Worm (Caenorhabditis elegans) whole organism, L4 larva: ENCODE results near the gene mcm-3AP.
A peak's percentile ranks its signal among the peaks of the same experiment; 100 is the strongest.

Source experiments
- F10B5.3 ChIP-seq: sonication (generic microtip); optimal IDR thresholded peaks from 2 replicates; lab custom pipeline; 2016; ENCODE audit warnings: mild to moderate bottlenecking, missing genetic modification characterization, missing compliant biosample characterization
- F44E2.7 ChIP-seq: fragments of 200-800 bp; sonication (Bioruptor generic); IDR thresholded peaks from 2 replicates; pipeline ENCODE4 v2.1.2; 2022; ENCODE audit warnings: missing genetic modification characterization, missing compliant biosample characterization
- R02D3.7 ChIP-seq: fragments of 150-350 bp; sonication (generic microtip); optimal IDR thresholded peaks from 3 replicates; lab custom pipeline; 2014; ENCODE audit warnings: missing biosample characterization, missing genetic modification characterization
- T20F7.1 ChIP-seq: fragments of 200-800 bp; sonication (Bioruptor generic); optimal IDR thresholded peaks from 2 replicates; lab custom pipeline; 2018; ENCODE audit warnings: mild to moderate bottlenecking, missing genetic modification characterization, missing compliant biosample characterization
- Y105C5A.15 ChIP-seq: fragments of 200-800 bp; sonication (Bioruptor generic); IDR thresholded peaks from 2 replicates; pipeline ENCODE4 v1.3.6; 2022; ENCODE audit warnings: missing genetic modification characterization, missing compliant biosample characterization
- Y5F2A.4 ChIP-seq: fragments of 200-800 bp; sonication (Bioruptor generic); optimal IDR thresholded peaks from 2 replicates; lab custom pipeline; 2018; ENCODE audit warnings: mild to moderate bottlenecking, missing genetic modification characterization, missing compliant biosample characterization
- ZK337.2 ChIP-seq: fragments of 200-800 bp; sonication (Bioruptor generic); IDR thresholded peaks from 2 replicates; pipeline ENCODE4 v1.3.6; 2022; ENCODE audit warnings: missing genetic modification reagents, missing genetic modification characterization, missing compliant biosample characterization
- aha-1 ChIP-seq: fragments of 150-350 bp; peaks from one replicate; lab custom pipeline; 2014; ENCODE audit warnings: missing biosample characterization, missing genetic modification characterization
- aly-2 ChIP-seq: sonication (generic microtip); optimal IDR thresholded peaks from 2 replicates; lab custom pipeline; 2018; ENCODE audit warnings: missing biosample characterization, missing genetic modification characterization
- ama-1 ChIP-seq: fragments of 150-350 bp; optimal IDR thresholded peaks from 2 replicates; lab custom pipeline; 2014; ENCODE audit warnings: inconsistent platforms, mixed read lengths
- ceh-20 ChIP-seq: fragments of 200-800 bp; sonication (Bioruptor generic); IDR thresholded peaks from 2 replicates; pipeline ENCODE4 v1.3.6; 2022; ENCODE audit warnings: missing genetic modification reagents, missing genetic modification characterization, missing compliant biosample characterization
- ceh-28 ChIP-seq: fragments of 150-350 bp; optimal IDR thresholded peaks from 2 replicates; lab custom pipeline; 2014; ENCODE audit warnings: missing biosample characterization, missing genetic modification reagents, missing genetic modification characterization
- ceh-62 ChIP-seq: sonication (generic microtip); optimal IDR thresholded peaks from 2 replicates; lab custom pipeline; 2017; ENCODE audit warnings: missing biosample characterization, missing genetic modification characterization
- ceh-82 ChIP-seq: sonication (generic microtip); optimal IDR thresholded peaks from 2 replicates; lab custom pipeline; 2017; ENCODE audit warnings: missing biosample characterization, missing genetic modification characterization
- ces-1 ChIP-seq: fragments of 150-350 bp; sonication (generic microtip); optimal IDR thresholded peaks from 4 replicates; lab custom pipeline; 2014; ENCODE audit warnings: missing biosample characterization, missing genetic modification reagents, missing genetic modification characterization
- egl-27 ChIP-seq: sonication (generic microtip); optimal IDR thresholded peaks from 3 replicates; lab custom pipeline; 2017; ENCODE audit warnings: missing biosample characterization, missing genetic modification reagents, missing genetic modification characterization
- hlh-30 ChIP-seq: sonication (generic microtip); optimal IDR thresholded peaks from 2 replicates; lab custom pipeline; 2017; ENCODE audit warnings: antibody characterized with exemption, mild to moderate bottlenecking, missing genetic modification characterization, missing compliant biosample characterization; ENCODE audit not compliant: insufficient read depth
- lin-1 ChIP-seq: fragments of 200-800 bp; sonication (Bioruptor generic); IDR thresholded peaks from 2 replicates; pipeline ENCODE4 v1.3.6; 2022; ENCODE audit warnings: missing genetic modification reagents, missing genetic modification characterization, missing compliant biosample characterization
- lin-15B ChIP-seq: fragments of 150-350 bp; sonication (generic microtip); optimal IDR thresholded peaks from 3 replicates; lab custom pipeline; 2014; ENCODE audit warnings: missing biosample characterization, missing genetic modification characterization
- madf-9 ChIP-seq: fragments of 200-800 bp; sonication (Bioruptor generic); conservative IDR thresholded peaks from 2 replicates; pipeline ENCODE4 v1.3.6; 2022; ENCODE audit warnings: missing genetic modification reagents, missing genetic modification characterization, missing compliant biosample characterization
- nhr-28 ChIP-seq: fragments of 150-350 bp; optimal IDR thresholded peaks from 2 replicates; lab custom pipeline; 2014; ENCODE audit warnings: missing biosample characterization, missing genetic modification characterization
- nhr-42 ChIP-seq: fragments of 200-800 bp; sonication (Bioruptor generic); IDR thresholded peaks from 2 replicates; pipeline ENCODE4 v1.3.6; 2022; ENCODE audit warnings: missing genetic modification characterization, missing compliant biosample characterization
- nhr-6 ChIP-seq: fragments of 150-350 bp; optimal IDR thresholded peaks from 2 replicates; lab custom pipeline; 2014; ENCODE audit warnings: missing biosample characterization, missing genetic modification characterization
- php-3 ChIP-seq: fragments of 200-800 bp; sonication (Bioruptor generic); IDR thresholded peaks from 2 replicates; pipeline ENCODE4 v1.3.6; 2022; ENCODE audit warnings: missing genetic modification reagents, missing genetic modification characterization, missing compliant biosample characterization
- skn-1 ChIP-seq: fragments of 150-350 bp; optimal IDR thresholded peaks from 2 replicates; lab custom pipeline; 2014; ENCODE audit warnings: missing biosample characterization, missing genetic modification characterization
- snpc-1.2 ChIP-seq: fragments of 200-800 bp; sonication (Bioruptor generic); IDR thresholded peaks from 2 replicates; pipeline ENCODE4 v1.3.6; 2022; ENCODE audit warnings: missing genetic modification reagents, missing genetic modification characterization, missing compliant biosample characterization
- tra-1 ChIP-seq: fragments of 200-800 bp; sonication (Bioruptor generic); IDR thresholded peaks from 2 replicates; pipeline ENCODE4 v1.3.6; 2022; ENCODE audit warnings: missing genetic modification reagents, missing genetic modification characterization, missing compliant biosample characterization
- unc-130 ChIP-seq: sonication (generic microtip); optimal IDR thresholded peaks from 2 replicates; lab custom pipeline; 2016; ENCODE audit warnings: missing genetic modification reagents, missing genetic modification characterization, missing compliant biosample characterization
- unc-62 ChIP-seq, 3 experiments: fragments of 150-350 bp in 1 of 3; sonication (generic microtip); optimal IDR thresholded peaks in 2 of 3; peaks in 1 of 3; 1 replicate in 1 of 3; 2 replicates in 2 of 3; lab custom pipeline; 2014 to 2017; ENCODE audit warnings: missing biosample characterization in 3 of 3, missing genetic modification characterization in 3 of 3, missing genetic modification reagents in 3 of 3, missing genotype in 1 of 3
- zag-1 ChIP-seq: fragments of 150-350 bp; optimal IDR thresholded peaks from 2 replicates; lab custom pipeline; 2014; ENCODE audit warnings: missing biosample characterization, missing genetic modification characterization
- zfp-3 ChIP-seq: fragments of 200-800 bp; sonication (Bioruptor generic); conservative IDR thresholded peaks from 2 replicates; pipeline ENCODE4 v1.3.6; 2022; ENCODE audit warnings: missing genetic modification reagents, missing genetic modification characterization, missing compliant biosample characterization
- ztf-11 ChIP-seq: fragments of 150-350 bp; optimal IDR thresholded peaks from 2 replicates; lab custom pipeline; 2014; ENCODE audit warnings: missing biosample characterization, missing genetic modification characterization

Gene mcm-3AP

DNA sequence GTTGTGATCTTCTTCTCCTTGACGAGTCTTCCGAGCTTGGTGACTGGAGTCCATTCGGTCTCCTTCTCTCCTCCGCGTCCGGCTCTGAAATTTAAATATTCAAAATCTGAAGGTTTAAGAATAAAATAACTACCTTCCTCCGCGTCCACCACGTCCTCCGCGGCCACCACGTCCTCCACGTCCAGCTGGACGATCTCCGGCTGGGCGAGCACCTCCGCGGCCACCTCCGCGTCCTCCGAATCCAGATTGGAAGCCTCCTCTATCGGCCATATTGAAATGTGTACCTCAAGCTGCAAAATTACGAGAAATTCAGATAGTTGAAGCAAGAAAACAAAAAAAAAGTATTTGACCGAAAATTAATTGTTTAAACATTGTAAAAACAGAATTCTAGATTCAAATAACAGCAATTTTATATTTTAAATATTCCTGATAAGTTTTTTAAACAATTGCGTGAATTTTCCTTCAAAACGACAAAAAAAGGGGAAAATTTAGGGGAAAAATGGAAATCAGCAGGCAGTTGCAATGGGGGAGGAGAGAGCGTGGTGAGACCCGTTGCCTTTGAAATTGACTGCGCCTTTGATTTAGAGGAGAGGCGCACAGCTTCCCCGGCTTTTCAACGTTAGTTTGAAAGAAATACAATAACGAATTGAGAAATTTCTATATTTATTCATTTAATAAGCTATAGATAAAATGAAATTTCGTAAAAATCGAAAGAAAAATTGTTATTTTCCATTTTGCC, 22.2 kb upstream of the mcm-3AP start, which contains the start of gene rps-2 (continued):
- no peak for TF ChIP-seq ztf-11 (tag; lab: Kevin White, UChicago)

DNA sequence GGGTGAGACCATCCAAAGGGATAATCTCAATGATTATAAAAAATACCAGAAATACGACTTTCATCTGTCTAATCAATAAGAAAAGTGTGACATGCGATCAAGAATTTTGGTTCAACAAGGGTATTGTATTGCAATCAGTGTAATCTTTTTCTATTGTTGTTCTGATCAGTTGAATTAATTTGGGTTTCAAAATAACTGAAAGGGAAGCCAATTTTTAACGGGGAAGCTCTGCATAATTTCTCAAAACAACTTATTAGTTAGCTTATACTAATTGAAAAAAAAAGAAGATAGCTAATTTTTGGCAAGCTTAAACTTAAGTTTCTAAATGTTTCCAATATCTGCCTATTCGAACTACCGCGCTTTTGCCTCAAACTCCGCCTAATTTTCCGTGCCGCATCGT, 21.3 kb upstream of the mcm-3AP start, which contains the start of gene C49H3.12:
TSS of gene C49H3.12 (minus strand) at position 101 of the 400 bp plus-strand sequence.
- TF ChIP-seq aha-1 (tag; lab: Kevin White, UChicago) = peak; percentile 20
- TF ChIP-seq nhr-28 = no peak

DNA sequence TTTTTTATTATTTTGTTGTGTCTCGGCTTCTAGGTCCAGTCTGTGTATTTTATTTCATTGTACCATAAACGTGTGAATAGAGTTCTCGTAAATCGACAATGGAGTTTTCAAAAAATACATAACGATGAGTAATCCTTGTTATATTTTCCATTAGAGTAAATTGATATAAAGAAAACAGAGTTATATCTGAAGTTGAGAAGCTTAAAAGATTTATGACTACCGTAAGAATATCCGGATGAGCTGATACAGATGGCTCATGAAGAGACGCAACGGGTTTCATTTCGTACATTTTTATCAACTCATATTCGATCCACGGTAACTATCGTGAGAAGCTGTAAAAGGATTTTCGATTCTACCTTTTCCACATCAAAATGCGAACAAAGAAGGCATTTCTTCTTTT, 20.6 kb upstream of the mcm-3AP start, which contains the start of gene gcy-8:
TSS of gene gcy-8 (plus strand) at position 301 of the 400 bp plus-strand sequence.
- TF ChIP-seq ceh-62 (tag; lab: Kevin White, UChicago) (no peak), nhr-42 (GFP tag; lab: Robert Waterston, UW) (no peak), ceh-82 (no peak), lin-15B (tag; lab: Kevin White, UChicago) (no peak), php-3 (GFP tag; lab: Robert Waterston, UW) (no peak), skn-1 (no peak), R02D3.7 (tag; lab: Kevin White, UChicago) (no peak)

DNA sequence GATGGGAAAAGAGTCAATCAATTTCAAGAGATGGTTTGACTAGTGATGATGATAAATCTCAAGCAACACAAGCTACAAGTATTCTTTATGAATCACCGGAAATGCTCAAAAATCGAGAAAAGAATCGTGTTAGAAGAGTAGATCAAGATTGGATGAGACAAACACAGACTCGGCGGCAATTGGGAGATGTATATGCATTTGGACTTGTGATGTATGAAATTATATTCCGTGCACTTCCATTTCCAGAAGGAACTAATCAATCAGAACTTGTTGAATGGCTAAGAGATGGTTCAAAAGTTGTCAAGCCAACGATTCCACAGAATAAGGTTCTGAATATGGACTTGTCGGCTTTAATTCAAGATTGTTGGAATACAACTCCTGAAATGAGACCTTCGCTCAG, 16.6 kb upstream of the mcm-3AP start:
- TF ChIP-seq unc-62 (GFP tag; optimal IDR thresholded peaks at IDR 0.05 in 1 of 2; lab: Kevin White, UChicago) = peak in 1 of 2 experiments; percentile 92
- TF ChIP-seq unc-62 (tag; optimal IDR thresholded peaks at IDR 0.05; lab: Kevin White, UChicago) = no peak
- TF ChIP-seq Y105C5A.15 (GFP tag; lab: Robert Waterston, UW) = no peak
- TF ChIP-seq hlh-30 = no peak

DNA sequence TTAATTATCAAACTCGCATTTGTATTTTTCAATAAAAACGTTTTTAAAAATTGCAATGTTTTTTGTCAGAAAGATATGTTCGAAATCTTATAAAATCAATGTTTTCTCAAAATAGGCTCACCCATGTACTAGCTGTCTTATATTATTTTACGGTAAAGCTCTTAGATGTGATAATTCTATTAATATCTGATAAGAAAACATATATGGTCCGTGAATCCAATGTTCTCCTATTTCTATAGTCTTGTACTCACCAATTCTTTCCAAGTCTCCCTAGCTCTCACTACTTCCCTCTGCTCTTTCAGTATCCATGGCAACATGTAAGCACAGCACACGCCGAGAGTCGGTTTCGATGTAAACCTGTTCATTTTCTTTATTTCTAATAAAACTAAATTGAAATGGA, 14.7 kb upstream of the mcm-3AP start, which contains the start of gene bbs-2:
TSS of gene bbs-2 (plus strand) at position 301 of the 400 bp plus-strand sequence.
- TF ChIP-seq snpc-1.2 = no peak
- no peak for TF ChIP-seq nhr-6 (tag; lab: Kevin White, UChicago)
- TF ChIP-seq ama-1 (lab: Kevin White, UChicago) = no peak
- no peak for TF ChIP-seq F44E2.7 (GFP tag; lab: Robert Waterston, UW)
- TF ChIP-seq ceh-28 (tag; lab: Kevin White, UChicago) = no peak
- TF ChIP-seq tra-1 (GFP tag; lab: Robert Waterston, UW) = no peak
- TF ChIP-seq F10B5.3 (tag; lab: Kevin White, UChicago) = no peak
- no peak for TF ChIP-seq egl-27 (tag; lab: Kevin White, UChicago)
- TF ChIP-seq ceh-20 = no peak
- TF ChIP-seq, all 104 proteins: peak for 0

DNA sequence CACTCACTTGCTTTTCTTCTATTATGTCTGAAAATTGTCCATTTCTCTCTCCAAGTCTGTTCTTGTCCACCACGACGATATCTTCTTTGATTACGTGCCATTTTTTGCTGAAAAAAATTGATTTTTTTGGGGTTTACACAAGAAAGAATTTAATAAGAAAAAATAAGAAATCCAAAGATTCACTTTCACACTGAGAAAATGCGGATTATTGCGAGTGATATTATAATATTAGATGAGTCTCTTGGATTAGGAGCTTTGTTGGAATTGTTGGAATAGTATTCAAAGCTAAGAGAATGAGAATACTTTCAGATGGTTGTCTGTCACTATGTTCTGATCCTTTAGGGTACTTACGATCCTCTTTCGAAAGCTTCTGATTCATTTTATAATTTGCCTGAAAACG, 9.6 kb upstream of the mcm-3AP start, which contains the start of gene F20D12.7:
TSS of gene F20D12.7 (minus strand) at position 101 of the 400 bp plus-strand sequence.
- no peak for TF ChIP-seq ZK337.2 (GFP tag; lab: Robert Waterston, UW)

DNA sequence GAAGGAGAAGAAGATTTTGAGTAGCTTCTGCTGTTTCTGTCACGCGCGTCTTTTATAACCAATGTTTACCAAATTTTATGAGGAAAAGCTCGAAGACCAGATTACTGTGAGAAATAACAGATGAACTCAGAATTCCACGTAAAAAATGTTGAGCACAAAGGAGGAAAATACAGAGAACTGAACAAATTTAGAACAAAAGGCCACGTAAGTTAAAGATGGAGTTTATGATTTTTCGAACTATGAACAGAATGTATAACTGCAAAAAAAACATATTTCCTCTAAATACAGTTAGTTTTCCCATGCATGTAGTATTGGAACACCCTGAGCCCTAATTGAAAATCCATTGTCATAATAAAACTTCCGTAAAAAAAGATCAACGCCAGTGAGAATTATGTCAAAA, 7.6 kb upstream of the mcm-3AP start, which contains the start of gene exc-9:
TSS of gene exc-9 (minus strand) at position 101 of the 400 bp plus-strand sequence.
- TF ChIP-seq ces-1 (GFP tag; lab: Kevin White, UChicago) (no peak), lin-1 (GFP tag; lab: Robert Waterston, UW) (no peak), zfp-3 (GFP tag; lab: Robert Waterston, UW) (no peak), aly-2 (tag; lab: Kevin White, UChicago) (no peak), ama-1 (lab: Kevin White, UChicago) (no peak), T20F7.1 (GFP tag; lab: Kevin White, UChicago) (no peak), madf-9 (no peak), zag-1 (tag; lab: Kevin White, UChicago) (no peak), unc-130 (GFP tag; lab: Kevin White, UChicago) (no peak), Y5F2A.4 (GFP tag; lab: Kevin White, UChicago) (no peak)
